Worm (Caenorhabditis elegans) whole organism, L4/young adult: ENCODE measurements around the gene fic-1.

ENCODE experiments used
- W03F9.2 ChIP-seq: fragments of 150-350 bp; optimal IDR thresholded peaks from 2 replicates; lab custom pipeline; 2014; ENCODE audit warnings: missing biosample characterization, missing genetic modification characterization
- dao-5 ChIP-seq: sonication (generic microtip); optimal IDR thresholded peaks from 2 replicates; lab custom pipeline; 2016; ENCODE audit warnings: missing genotype, missing genetic modification characterization, moderate library complexity, missing compliant biosample characterization
- him-1 ChIP-seq: sonication (generic microtip); optimal IDR thresholded peaks from 2 replicates; lab custom pipeline; 2016; ENCODE audit warnings: missing genotype, missing genetic modification reagents, missing genetic modification characterization, missing compliant biosample characterization

DNA sequence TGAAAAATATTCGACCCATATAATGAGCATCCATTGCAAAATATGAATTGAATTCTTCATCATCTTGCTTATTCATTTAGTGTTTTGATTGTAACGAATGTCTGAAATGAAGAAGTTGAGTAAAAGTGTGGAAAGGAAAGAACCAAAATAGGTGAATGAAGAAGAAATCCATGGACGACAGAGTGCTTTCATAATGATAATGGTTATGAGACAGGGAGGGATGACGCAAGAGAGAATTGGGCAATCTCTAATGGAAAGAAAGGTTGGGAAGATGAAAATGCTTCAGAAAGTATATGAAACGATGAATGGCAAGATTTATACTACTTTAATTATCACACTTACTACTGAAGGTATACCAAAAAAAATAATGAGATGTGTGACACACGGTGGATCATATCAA lies 33.0 kb upstream of the fic-1 start, which contains the start of gene ZK596.3:
- TF ChIP-seq him-1 (tag; lab: Kevin White, UChicago) = no peak
- no peak for TF ChIP-seq W03F9.2
- no peak for TF ChIP-seq dao-5 (tag; lab: Kevin White, UChicago)
